Fruit fly (Drosophila melanogaster): ENCODE data around the gene Gr10a.

The Gr10a gene

dm6 chrX:11379747-11380146, 37.5 kb downstream of the Gr10a start (continued):
- no peak for TF ChIP-seq chif (GFP tag; optimal IDR thresholded peaks at IDR 0.05)
- no peak for TF ChIP-seq CG12769 (tag; optimal IDR thresholded peaks at IDR 0.05)
- TF ChIP-seq slbo (GFP tag; IDR thresholded peaks at IDR 0.05): 0 out of 2 replicates have a peak, but pooled peaks have one; percentile 12
- TF ChIP-seq vnd (GFP tag; IDR thresholded peaks at IDR 0.05; ENCODE audit: partially characterized antibody): no peak
- no peak for TF ChIP-seq CG15514 (GFP tag; optimal IDR thresholded peaks at IDR 0.05)
- no peak for TF ChIP-seq CG6813 (GFP tag; optimal IDR thresholded peaks at IDR 0.05)
- no peak for TF ChIP-seq CG16813 (GFP tag; IDR thresholded peaks at IDR 0.05; ENCODE audit: partially characterized antibody)
- TF ChIP-seq HmgZ (tag; optimal IDR thresholded peaks at IDR 0.05): no peak
- no peak for TF ChIP-seq gt (GFP tag; IDR thresholded peaks at IDR 0.05)
- no peak for TF ChIP-seq CG13287 (GFP tag; IDR thresholded peaks at IDR 0.05; ENCODE audit: partially characterized antibody)
- no peak for TF ChIP-seq NFAT (GFP tag; IDR thresholded peaks at IDR 0.05)
- TF ChIP-seq CG13296 (GFP tag; optimal IDR thresholded peaks at IDR 0.05): no peak
- no peak for TF ChIP-seq CG9797 (GFP tag; optimal IDR thresholded peaks at IDR 0.05)
- TF ChIP-seq bab2 (GFP tag; optimal IDR thresholded peaks at IDR 0.05): no peak
- TF ChIP-seq CG6254 (GFP tag; optimal IDR thresholded peaks at IDR 0.05): no peak
- TF ChIP-seq CG30403 (GFP tag; optimal IDR thresholded peaks at IDR 0.05): no peak
- peak in 1 of 2 experiments; percentile 11 for TF ChIP-seq Pdp1 (GFP tag; optimal IDR thresholded peaks at IDR 0.05)
- TF ChIP-seq CG18764 (GFP tag; optimal IDR thresholded peaks at IDR 0.05): no peak
- TF ChIP-seq lmd (GFP tag; IDR thresholded peaks at IDR 0.05): 0 out of 2 replicates have a peak, but pooled peaks have one; percentile 17
- TF ChIP-seq B-H1 (GFP tag; IDR thresholded peaks at IDR 0.05): no peak
- TF ChIP-seq CG18011 (GFP tag; optimal IDR thresholded peaks at IDR 0.05): no peak
- no peak for TF ChIP-seq Hr3 (GFP tag; optimal IDR thresholded peaks at IDR 0.05)
- TF ChIP-seq Neu2 (GFP tag; optimal IDR thresholded peaks at IDR 0.05; ENCODE audit: borderline replicate concordance): no peak
- TF ChIP-seq Tbp (GFP tag; optimal IDR thresholded peaks at IDR 0.05): no peak
- no peak for TF ChIP-seq gro (GFP tag; optimal IDR thresholded peaks at IDR 0.05)
- TF ChIP-seq trem (tag; optimal IDR thresholded peaks at IDR 0.05): no peak
- TF ChIP-seq grau (tag; optimal IDR thresholded peaks at IDR 0.05): peak; percentile 61
- peak; percentile 40 for TF ChIP-seq Oli (tag; optimal IDR thresholded peaks at IDR 0.05)
- no peak for TF ChIP-seq seq (GFP tag; IDR thresholded peaks at IDR 0.05)
- no peak for TF ChIP-seq Hr39 (optimal IDR thresholded peaks at IDR 0.05)
- TF ChIP-seq CG34376 (GFP tag; optimal IDR thresholded peaks at IDR 0.05): no peak
- peak; percentile 32 for TF ChIP-seq phol (tag; optimal IDR thresholded peaks at IDR 0.05)
- TF ChIP-seq CG8478 (optimal IDR thresholded peaks at IDR 0.05): no peak
- TF ChIP-seq gsb-n (tag; optimal IDR thresholded peaks at IDR 0.05): no peak
- TF ChIP-seq tap (tag; optimal IDR thresholded peaks at IDR 0.05): no peak
- TF ChIP-seq al (GFP tag; IDR thresholded peaks at IDR 0.05): no peak
- TF ChIP-seq oc (tag; optimal IDR thresholded peaks at IDR 0.05): no peak
- no peak for TF ChIP-seq Sox100B (GFP tag; optimal IDR thresholded peaks at IDR 0.05)
- no peak for TF ChIP-seq Ravus (GFP tag; IDR thresholded peaks at IDR 0.05)
- no peak for TF ChIP-seq CG12236 (GFP tag; optimal IDR thresholded peaks at IDR 0.05)
- no peak for TF ChIP-seq CG31388 (GFP tag; optimal IDR thresholded peaks at IDR 0.05)
- no peak for TF ChIP-seq CG13624 (GFP tag; optimal IDR thresholded peaks at IDR 0.05)
- no peak for TF ChIP-seq CG10321 (GFP tag; IDR thresholded peaks at IDR 0.05)
- no peak for TF ChIP-seq CG6854 (GFP tag; optimal IDR thresholded peaks at IDR 0.05)
- no peak for TF ChIP-seq MESR4 (GFP tag; optimal IDR thresholded peaks at IDR 0.05)
- no peak for TF ChIP-seq CG1233 (GFP tag; optimal IDR thresholded peaks at IDR 0.05)
- no peak for TF ChIP-seq CG12744 (GFP tag; optimal IDR thresholded peaks at IDR 0.05)
- no peak for TF ChIP-seq insv (GFP tag; optimal IDR thresholded peaks at IDR 0.05)
- TF ChIP-seq chinmo (GFP tag; IDR thresholded peaks at IDR 0.05; ENCODE audit: partially characterized antibody): no peak
- no peak for TF ChIP-seq CG5953 (GFP tag; IDR thresholded peaks at IDR 0.05)
- no peak for TF ChIP-seq CG7556 (GFP tag; optimal IDR thresholded peaks at IDR 0.05)
- no peak for TF ChIP-seq CG10209 (GFP tag; optimal IDR thresholded peaks at IDR 0.05)
